Fruit fly (Drosophila melanogaster) whole organism, embryonic: ENCODE data around the gene CG46434.

Source experiments
- Adf1 ChIP-seq: fragments of 200-800 bp; sonication (Bioruptor generic); IDR thresholded peaks from 2 replicates; pipeline ENCODE4 v1.3.6; 2022; ENCODE audit warnings: missing biosample characterization, missing genetic modification characterization
- Atf6 ChIP-seq: fragments of 200-800 bp; sonication (Bioruptor generic); IDR thresholded peaks from 2 replicates; pipeline ENCODE4 v1.3.6; 2022; ENCODE audit warnings: missing biosample characterization, missing genetic modification characterization
- CG10366 ChIP-seq: fragments of 200-800 bp; sonication (Bioruptor generic); IDR thresholded peaks from 2 replicates; pipeline ENCODE4 v1.3.6; 2022; ENCODE audit warnings: missing biosample characterization, missing genetic modification characterization
- CG11398 ChIP-seq: fragments of 200-800 bp; sonication (Bioruptor generic); optimal IDR thresholded peaks from 2 replicates; lab custom pipeline; 2016; ENCODE audit warnings: missing biosample characterization, missing genetic modification characterization
- CG11504 ChIP-seq: fragments of 200-800 bp; sonication (Bioruptor generic); optimal IDR thresholded peaks from 3 replicates; lab custom pipeline; 2019; ENCODE audit warnings: missing biosample characterization, mild to moderate bottlenecking, missing genetic modification characterization, moderate library complexity
- CG11695 ChIP-seq: fragments of 200-800 bp; sonication (Bioruptor generic); IDR thresholded peaks from 3 replicates; pipeline ENCODE4 v1.3.6; 2022; ENCODE audit warnings: missing biosample characterization, missing genetic modification characterization
- CG12744 ChIP-seq: fragments of 200-800 bp; sonication (Bioruptor generic); optimal IDR thresholded peaks from 2 replicates; lab custom pipeline; 2016; ENCODE audit warnings: missing biosample characterization, missing genetic modification characterization
- CG12942 ChIP-seq: fragments of 200-800 bp; sonication (Bioruptor generic); optimal IDR thresholded peaks from 3 replicates; lab custom pipeline; 2016; ENCODE audit warnings: missing biosample characterization, missing genetic modification characterization
- CG14441 ChIP-seq: fragments of 200-800 bp; sonication (Bioruptor generic); IDR thresholded peaks from 2 replicates; pipeline ENCODE4 v1.3.6; 2022; ENCODE audit warnings: missing biosample characterization, missing genetic modification characterization
- CG14965 ChIP-seq: fragments of 200-800 bp; sonication (Bioruptor generic); optimal IDR thresholded peaks from 2 replicates; lab custom pipeline; 2016; ENCODE audit warnings: missing biosample characterization, missing genetic modification characterization, borderline replicate concordance
- CG15011 ChIP-seq: fragments of 200-800 bp; sonication (Bioruptor generic); optimal IDR thresholded peaks from 3 replicates; lab custom pipeline; 2018; ENCODE audit warnings: missing biosample characterization, mild to moderate bottlenecking, missing genetic modification characterization
- CG16815 ChIP-seq: fragments of 200-800 bp; sonication (Bioruptor generic); optimal IDR thresholded peaks from 3 replicates; lab custom pipeline; 2017; ENCODE audit warnings: missing biosample characterization, mild to moderate bottlenecking, missing genetic modification characterization
- CG17802 ChIP-seq: fragments of 200-800 bp; sonication (Bioruptor generic); optimal IDR thresholded peaks from 2 replicates; lab custom pipeline; 2018; ENCODE audit warnings: missing biosample characterization, mild to moderate bottlenecking, missing genetic modification characterization, moderate library complexity
- CG2712 ChIP-seq: fragments of 200-800 bp; optimal IDR thresholded peaks from 3 replicates; lab custom pipeline; 2019; ENCODE audit warnings: missing biosample characterization, mild to moderate bottlenecking, missing genetic modification characterization, moderate library complexity
- CG32532 ChIP-seq: fragments of 200-800 bp; sonication (Bioruptor generic); IDR thresholded peaks from 2 replicates; pipeline ENCODE4 v1.3.6; 2022; ENCODE audit warnings: missing biosample characterization, missing genetic modification characterization
- CG34376 ChIP-seq: fragments of 200-800 bp; sonication (Bioruptor generic); optimal IDR thresholded peaks from 2 replicates; lab custom pipeline; 2018; ENCODE audit warnings: missing biosample characterization, mild to moderate bottlenecking, missing genetic modification characterization
- CG5953 ChIP-seq: fragments of 200-800 bp; sonication (Bioruptor generic); IDR thresholded peaks from 2 replicates; pipeline ENCODE4 v1.3.6; 2022; ENCODE audit warnings: missing biosample characterization, missing genetic modification characterization
- CG6683 ChIP-seq: fragments of 200-800 bp; sonication (Bioruptor generic); optimal IDR thresholded peaks from 2 replicates; lab custom pipeline; 2017; ENCODE audit warnings: missing biosample characterization, mild to moderate bottlenecking, missing genetic modification characterization, missing genetic modification reagents
- CG7372 ChIP-seq: fragments of 200-800 bp; sonication (Bioruptor generic); IDR thresholded peaks from 2 replicates; pipeline ENCODE4 v1.3.6; 2022; ENCODE audit warnings: missing biosample characterization, missing genetic modification characterization
- CG7839 ChIP-seq: fragments of 200-800 bp; sonication (Bioruptor generic); optimal IDR thresholded peaks from 3 replicates; lab custom pipeline; 2018; ENCODE audit warnings: missing biosample characterization, mild to moderate bottlenecking, missing genetic modification characterization, moderate library complexity
- CG7928 ChIP-seq: fragments of 200-800 bp; sonication (Bioruptor generic); optimal IDR thresholded peaks from 2 replicates; lab custom pipeline; 2017; ENCODE audit warnings: missing biosample characterization, mild to moderate bottlenecking, missing genetic modification characterization
- CG8359 ChIP-seq: fragments of 200-800 bp; sonication (Bioruptor generic); optimal IDR thresholded peaks from 2 replicates; lab custom pipeline; 2017; ENCODE audit warnings: missing biosample characterization, mild to moderate bottlenecking, missing genetic modification characterization, borderline replicate concordance
- CG8765 ChIP-seq: fragments of 200-800 bp; sonication (Bioruptor generic); IDR thresholded peaks from 2 replicates; pipeline ENCODE4 v1.3.6; 2022; ENCODE audit warnings: missing biosample characterization, missing genetic modification characterization
- CTCF ChIP-seq: fragments of 200-800 bp; sonication (Bioruptor generic); optimal IDR thresholded peaks from 2 replicates; lab custom pipeline; 2017; ENCODE audit warnings: missing biosample characterization, mild to moderate bottlenecking, missing genetic modification characterization, moderate library complexity
- Camta ChIP-seq: fragments of 200-800 bp; sonication (Bioruptor generic); optimal IDR thresholded peaks from 2 replicates; lab custom pipeline; 2016; ENCODE audit warnings: missing biosample characterization, missing genetic modification characterization
- Doc3 ChIP-seq: fragments of 200-800 bp; sonication (Bioruptor generic); IDR thresholded peaks from 3 replicates; pipeline ENCODE4 v1.3.6; 2022; ENCODE audit warnings: missing biosample characterization, missing genetic modification characterization; ENCODE audit not compliant: partially characterized antibody
- ERR ChIP-seq: fragments of 200-800 bp; sonication (Bioruptor generic); optimal IDR thresholded peaks from 2 replicates; lab custom pipeline; 2016; ENCODE audit warnings: missing biosample characterization, missing genetic modification characterization
- Meics ChIP-seq: fragments of 200-800 bp; sonication (Bioruptor generic); optimal IDR thresholded peaks from 2 replicates; lab custom pipeline; 2017; ENCODE audit warnings: missing biosample characterization, mild to moderate bottlenecking, missing genetic modification characterization
- Ravus ChIP-seq: fragments of 200-800 bp; sonication (Bioruptor generic); IDR thresholded peaks from 2 replicates; pipeline ENCODE4 v1.3.6; 2022; ENCODE audit warnings: missing biosample characterization, missing genetic modification characterization
- Scr ChIP-seq: fragments of 200-800 bp; sonication (Bioruptor generic); IDR thresholded peaks from 2 replicates; pipeline ENCODE4 v1.3.6; 2022; ENCODE audit warnings: missing biosample characterization, missing genetic modification characterization; ENCODE audit not compliant: partially characterized antibody
- ato ChIP-seq: fragments of 200-800 bp; sonication (Bioruptor generic); IDR thresholded peaks from 2 replicates; pipeline ENCODE4 v1.3.6; 2022; ENCODE audit warnings: missing biosample characterization, missing genetic modification characterization; ENCODE audit not compliant: partially characterized antibody
- bbx ChIP-seq: fragments of 200-800 bp; sonication (Bioruptor generic); IDR thresholded peaks from 2 replicates; pipeline ENCODE4 v1.3.6; 2022; ENCODE audit warnings: missing biosample characterization, missing genetic modification characterization; ENCODE audit not compliant: partially characterized antibody
- cato ChIP-seq: fragments of 200-800 bp; sonication (Bioruptor generic); optimal IDR thresholded peaks from 2 replicates; lab custom pipeline; 2016; ENCODE audit warnings: missing biosample characterization, missing genetic modification characterization, borderline replicate concordance
- croc ChIP-seq: fragments of 200-800 bp; sonication (Bioruptor generic); conservative IDR thresholded peaks from 3 replicates; pipeline ENCODE4 v1.3.6; 2022; ENCODE audit warnings: missing biosample characterization, missing genetic modification characterization
- da ChIP-seq: fragments of 200-800 bp; sonication (Bioruptor generic); optimal IDR thresholded peaks from 2 replicates; lab custom pipeline; 2016; ENCODE audit warnings: missing biosample characterization, missing genetic modification characterization
- dysf ChIP-seq: fragments of 200-800 bp; sonication (Bioruptor generic); IDR thresholded peaks from 3 replicates; pipeline ENCODE4 v1.3.6; 2022; ENCODE audit warnings: missing biosample characterization, missing genetic modification characterization
- en ChIP-seq: fragments of 200-800 bp; sonication (Bioruptor generic); optimal IDR thresholded peaks from 2 replicates; lab custom pipeline; 2016; ENCODE audit warnings: missing biosample characterization, missing genetic modification characterization
- fd3F ChIP-seq: fragments of 200-800 bp; sonication (Bioruptor generic); optimal IDR thresholded peaks from 2 replicates; lab custom pipeline; 2018; ENCODE audit warnings: missing biosample characterization, mild to moderate bottlenecking, missing genetic modification characterization, moderate library complexity
- ham ChIP-seq: fragments of 200-800 bp; sonication (Bioruptor generic); IDR thresholded peaks from 2 replicates; pipeline ENCODE4 v1.3.6; 2022; ENCODE audit warnings: missing biosample characterization, missing genetic modification characterization
- her ChIP-seq: fragments of 200-800 bp; sonication (Bioruptor generic); optimal IDR thresholded peaks from 2 replicates; lab custom pipeline; 2016; ENCODE audit warnings: missing biosample characterization, missing genetic modification characterization
- ken ChIP-seq: fragments of 200-800 bp; sonication (Bioruptor generic); IDR thresholded peaks from 3 replicates; pipeline ENCODE4 v1.3.6; 2022; ENCODE audit warnings: missing biosample characterization, missing genetic modification characterization
- kni ChIP-seq: fragments of 200-800 bp; sonication (Bioruptor generic); optimal IDR thresholded peaks from 3 replicates; lab custom pipeline; 2017; ENCODE audit warnings: mild to moderate bottlenecking, missing biosample characterization, missing genetic modification reagents, missing genetic modification characterization
- otp ChIP-seq: fragments of 200-800 bp; sonication (Bioruptor generic); IDR thresholded peaks from 3 replicates; pipeline ENCODE4, ENCODE4 v1.3.6; 2022; ENCODE audit warnings: missing biosample characterization, missing genetic modification characterization
- pfk ChIP-seq: fragments of 200-800 bp; sonication (Bioruptor generic); optimal IDR thresholded peaks from 2 replicates; lab custom pipeline; 2018; ENCODE audit warnings: missing biosample characterization, mild to moderate bottlenecking, missing genetic modification characterization, moderate library complexity
- psq ChIP-seq: fragments of 200-800 bp; sonication (Bioruptor generic); optimal IDR thresholded peaks from 2 replicates; lab custom pipeline; 2017; ENCODE audit warnings: missing biosample characterization, missing genetic modification characterization
- rib ChIP-seq: fragments of 200-800 bp; sonication (Bioruptor generic); IDR thresholded peaks from 2 replicates; pipeline ENCODE4 v1.3.6; 2022; ENCODE audit warnings: missing biosample characterization, missing genetic modification characterization
- salm ChIP-seq: fragments of 200-800 bp; sonication (Bioruptor generic); optimal IDR thresholded peaks from 2 replicates; lab custom pipeline; 2018; ENCODE audit warnings: missing biosample characterization, mild to moderate bottlenecking, missing genetic modification characterization
- schlank ChIP-seq: fragments of 200-800 bp; sonication (Bioruptor generic); optimal IDR thresholded peaks from 2 replicates; lab custom pipeline; 2018; ENCODE audit warnings: missing biosample characterization, mild to moderate bottlenecking, missing genetic modification characterization
- shn ChIP-seq: fragments of 200-800 bp; sonication (Bioruptor generic); optimal IDR thresholded peaks from 3 replicates; lab custom pipeline; 2016; ENCODE audit warnings: missing biosample characterization, missing genetic modification characterization
- stc ChIP-seq: fragments of 200-800 bp; sonication (Bioruptor generic); IDR thresholded peaks from 2 replicates; pipeline ENCODE4 v1.3.6; 2022; ENCODE audit warnings: missing biosample characterization, missing genetic modification characterization
- stwl ChIP-seq: fragments of 200-800 bp; sonication (Bioruptor generic); optimal IDR thresholded peaks from 3 replicates; lab custom pipeline; 2018; ENCODE audit warnings: missing biosample characterization, mild to moderate bottlenecking, missing genetic modification characterization, moderate library complexity
- wor ChIP-seq: fragments of 200-800 bp; sonication (Bioruptor generic); IDR thresholded peaks from 2 replicates; pipeline ENCODE4 v1.3.6; 2022; ENCODE audit warnings: missing biosample characterization, missing genetic modification characterization
- yki ChIP-seq: fragments of >200 bp; optimal IDR thresholded peaks from 3 replicates; lab custom pipeline; 2018

The CG46434 gene

dm6 chr3L:19575650-19576049 lies 31.6 kb upstream of the CG46434 start (continued):
- TF ChIP-seq CG14965 (GFP tag; lab: Kevin White, UChicago) (no peak), CG2712 (tag; lab: Kevin White, UChicago) (peak; percentile 38), stwl (tag; lab: Kevin White, UChicago) (no peak), bbx (GFP tag; lab: Robert Waterston, UW) (no peak), CG7839 (tag; lab: Kevin White, UChicago) (peak; percentile 0), ERR (GFP tag; lab: Kevin White, UChicago) (no peak), CG17802 (tag; lab: Kevin White, UChicago) (peak; percentile 48), CG14441 (GFP tag; lab: Robert Waterston, UW) (no peak), CG34376 (GFP tag; lab: Kevin White, UChicago) (no peak), CG7928 (no peak), salm (tag; lab: Kevin White, UChicago) (peak; percentile 38), wor (GFP tag; lab: Robert Waterston, UW) (no peak), CTCF (GFP tag; lab: Kevin White, UChicago) (no peak), CG11695 (GFP tag; lab: Robert Waterston, UW) (0 out of 3 replicates have a peak, but pooled peaks have one; percentile 38), CG8765 (GFP tag; lab: Robert Waterston, UW) (no peak), Meics (GFP tag; lab: Kevin White, UChicago) (no peak), CG12744 (GFP tag; lab: Kevin White, UChicago) (no peak), CG6683 (GFP tag; lab: Kevin White, UChicago) (no peak), otp (GFP tag; lab: Robert Waterston, UW) (no peak; the same call in 2 of the 3 replicates), Atf6 (no peak), shn (GFP tag; lab: Kevin White, UChicago) (peak; percentile 29), Ravus (no peak), CG11398 (GFP tag; lab: Kevin White, UChicago) (peak; percentile 25), rib (GFP tag; lab: Robert Waterston, UW) (no peak), ham (GFP tag; lab: Robert Waterston, UW) (no peak), psq (GFP tag; lab: Kevin White, UChicago) (no peak), Camta (GFP tag; lab: Kevin White, UChicago) (peak; percentile 17), fd3F (GFP tag; lab: Kevin White, UChicago) (no peak), CG10366 (GFP tag; lab: Robert Waterston, UW) (no peak), da (GFP tag; lab: Kevin White, UChicago) (peak; percentile 2), CG16815 (GFP tag; lab: Kevin White, UChicago) (no peak), ato (GFP tag; lab: Robert Waterston, UW) (no peak), dysf (GFP tag; lab: Robert Waterston, UW) (no peak), cato (GFP tag; lab: Kevin White, UChicago) (no peak), Scr (GFP tag; lab: Robert Waterston, UW) (no peak), ken (no peak), Adf1 (GFP tag; lab: Robert Waterston, UW) (no peak), yki (lab: Kevin White, UChicago) (no peak), kni (GFP tag; lab: Kevin White, UChicago) (peak; percentile 68), CG7372 (no peak), stc (GFP tag; lab: Robert Waterston, UW) (peak; percentile 32; the same call in 1 of the 2 replicates), CG15011 (no peak), CG11504 (tag; lab: Kevin White, UChicago) (peak; percentile 36), CG8359 (GFP tag; lab: Kevin White, UChicago) (peak; percentile 31), CG5953 (peak; percentile 33; the same call in 1 of the 2 replicates), her (GFP tag; lab: Kevin White, UChicago) (no peak), croc (GFP tag; lab: Robert Waterston, UW) (no peak), CG32532 (GFP tag; lab: Robert Waterston, UW) (no peak), en (GFP tag; lab: Kevin White, UChicago) (no peak), Doc3 (no peak), CG12942 (GFP tag; lab: Kevin White, UChicago) (no peak), pfk (GFP tag; lab: Kevin White, UChicago) (no peak), schlank (tag; lab: Kevin White, UChicago) (no peak)
